Worm (Caenorhabditis elegans): ENCODE results near the gene F59B10.6.

DNA sequence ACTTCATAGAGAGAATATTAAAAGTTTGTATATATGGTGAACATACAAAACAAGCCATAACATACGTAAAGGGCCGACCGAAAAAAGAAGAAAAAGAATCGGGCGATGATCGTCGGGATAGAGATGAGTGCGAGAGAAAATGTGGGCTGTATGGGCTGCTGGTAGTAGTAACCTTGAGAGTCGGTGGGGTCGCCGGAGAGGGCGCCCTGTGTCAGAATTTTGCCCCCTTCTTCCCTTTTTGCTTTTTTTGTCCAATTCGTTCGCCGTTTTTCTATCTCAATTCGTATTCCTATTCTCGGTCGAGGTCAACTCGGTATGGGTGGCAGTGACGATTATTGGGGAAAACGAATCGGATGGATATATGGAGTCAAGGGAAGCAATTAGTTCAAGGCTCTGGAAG, 18.3 kb downstream of the F59B10.6 start:
- TF ChIP-seq W03F9.2 (tag; optimal IDR thresholded peaks at IDR 0.05) = no peak
- TF ChIP-seq him-1 (tag; optimal IDR thresholded peaks at IDR 0.05) = no peak
